Worm (Caenorhabditis elegans) whole organism, L1 larva: ENCODE measurements around the gene let-716.

Experiments used
- C16A3.4 ChIP-seq: fragments of 150-350 bp; optimal IDR thresholded peaks from 2 replicates; lab custom pipeline; 2014; ENCODE audit warnings: missing biosample characterization, missing genetic modification characterization
- C34B4.2 ChIP-seq: sonication (generic microtip); optimal IDR thresholded peaks from 2 replicates; lab custom pipeline; 2017; ENCODE audit warnings: mild to moderate bottlenecking, missing genetic modification characterization, missing compliant biosample characterization
- F16B12.6 ChIP-seq: fragments of 150-350 bp; optimal IDR thresholded peaks from 2 replicates; lab custom pipeline; 2014; ENCODE audit warnings: missing biosample characterization, missing genetic modification characterization
- Y116A8C.19 ChIP-seq: sonication (generic microtip); optimal IDR thresholded peaks from 2 replicates; lab custom pipeline; 2016; ENCODE audit warnings: missing compliant biosample characterization, missing genetic modification characterization, borderline replicate concordance
- alr-1 ChIP-seq: fragments of 200-800 bp; sonication (Bioruptor generic); optimal IDR thresholded peaks from 2 replicates; lab custom pipeline; 2018; ENCODE audit warnings: borderline replicate concordance, mild to moderate bottlenecking, missing genetic modification characterization, missing compliant biosample characterization
- ama-1 ChIP-seq: fragments of 150-350 bp; optimal IDR thresholded peaks from 2 replicates; lab custom pipeline; 2014
- ceh-63 ChIP-seq: fragments of 200-800 bp; sonication (Bioruptor generic); optimal IDR thresholded peaks from 2 replicates; lab custom pipeline; 2018; ENCODE audit warnings: mild to moderate bottlenecking, missing genetic modification characterization, missing compliant biosample characterization
- ceh-8 ChIP-seq: fragments of 200-800 bp; sonication (Bioruptor generic); optimal IDR thresholded peaks from 2 replicates; lab custom pipeline; 2018; ENCODE audit warnings: mild to moderate bottlenecking, missing genetic modification characterization, moderate library complexity, missing compliant biosample characterization
- ceh-82 ChIP-seq, 3 experiments: fragments of 150-350 bp in 1 of 3; sonication (generic microtip) in 2 of 3; optimal IDR thresholded peaks; 2 replicates each; lab custom pipeline; 2014 to 2017; ENCODE audit warnings: missing biosample characterization in 3 of 3, missing genetic modification characterization in 3 of 3
- ceh-88 ChIP-seq: fragments of 200-800 bp; sonication (Bioruptor generic); IDR thresholded peaks from 2 replicates; pipeline ENCODE4 v1.3.6; 2022; ENCODE audit warnings: missing genetic modification characterization, missing compliant biosample characterization
- ceh-90 ChIP-seq: sonication (generic microtip); optimal IDR thresholded peaks from 2 replicates; lab custom pipeline; 2016; ENCODE audit warnings: missing genetic modification characterization, missing compliant biosample characterization
- ces-1 ChIP-seq: fragments of 150-350 bp; optimal IDR thresholded peaks from 2 replicates; lab custom pipeline; 2014; ENCODE audit warnings: missing biosample characterization, missing genetic modification reagents, missing genetic modification characterization
- dpl-1 ChIP-seq, 3 experiments: fragments of 150-350 bp in 2 of 3; sonication (generic microtip) in 1 of 3; optimal IDR thresholded peaks; 2 replicates each; lab custom pipeline; 2014 to 2017; ENCODE audit warnings: missing biosample characterization in 3 of 3, missing genetic modification characterization in 3 of 3, missing genetic modification reagents in 3 of 3
- dsc-1 ChIP-seq: sonication (generic microtip); optimal IDR thresholded peaks from 2 replicates; lab custom pipeline; 2016; ENCODE audit warnings: mild to moderate bottlenecking, missing genetic modification characterization, missing compliant biosample characterization
- egl-13 ChIP-seq: sonication (generic microtip); optimal IDR thresholded peaks from 2 replicates; lab custom pipeline; 2016; ENCODE audit warnings: missing genotype, missing genetic modification reagents, missing genetic modification characterization, missing compliant biosample characterization
- egl-27 ChIP-seq, 2 experiments: fragments of 150-350 bp in 1 of 2; sonication (generic microtip); optimal IDR thresholded peaks; 3 replicates each; lab custom pipeline; 2017 to 2018; ENCODE audit warnings: missing biosample characterization in 2 of 2, missing genetic modification characterization in 2 of 2, missing genetic modification reagents in 2 of 2
- elt-2 ChIP-seq: sonication (generic microtip); optimal IDR thresholded peaks from 2 replicates; lab custom pipeline; 2016; ENCODE audit warnings: missing genetic modification characterization, mild to moderate bottlenecking, inconsistent platforms, missing compliant biosample characterization, missing genetic modification reagents
- elt-3 ChIP-seq, 6 experiments: fragments of 150-350 bp in 1 of 6; sonication (generic microtip); optimal IDR thresholded peaks; 2 replicates each; lab custom pipeline; 2017 to 2018; ENCODE audit warnings: missing biosample characterization in 6 of 6, missing genetic modification characterization in 6 of 6, inconsistent platforms in 1 of 6
- fkh-4 ChIP-seq: sonication (generic microtip); optimal IDR thresholded peaks from 2 replicates; lab custom pipeline; 2016; ENCODE audit warnings: missing compliant biosample characterization, missing genetic modification characterization, borderline replicate concordance
- fkh-8 ChIP-seq: sonication (generic microtip); optimal IDR thresholded peaks from 2 replicates; lab custom pipeline; 2016; ENCODE audit warnings: mild to moderate bottlenecking, missing genetic modification characterization, missing compliant biosample characterization
- grh-1 ChIP-seq: fragments of 200-800 bp; sonication (Bioruptor generic); IDR thresholded peaks from 2 replicates; pipeline ENCODE4 v1.3.6; 2022; ENCODE audit warnings: missing genetic modification reagents, missing genetic modification characterization, missing compliant biosample characterization
- hpl-2 ChIP-seq: fragments of 150-350 bp; optimal IDR thresholded peaks from 2 replicates; lab custom pipeline; 2014; ENCODE audit warnings: missing biosample characterization, missing genetic modification reagents, missing genetic modification characterization
- lin-13 ChIP-seq: fragments of 150-350 bp; optimal IDR thresholded peaks from 2 replicates; lab custom pipeline; 2014; ENCODE audit warnings: missing biosample characterization, missing genetic modification reagents, missing genetic modification characterization
- lin-14 ChIP-seq: fragments of 200-800 bp; sonication (Bioruptor generic); optimal IDR thresholded peaks from 2 replicates; lab custom pipeline; 2018; ENCODE audit warnings: mild to moderate bottlenecking, missing genetic modification characterization, moderate library complexity, missing compliant biosample characterization
- lin-15B ChIP-seq: fragments of 150-350 bp; sonication (generic microtip); optimal IDR thresholded peaks from 3 replicates; lab custom pipeline; 2014; ENCODE audit warnings: missing biosample characterization, missing genetic modification characterization
- lin-35 ChIP-seq, 2 experiments: fragments of 150-350 bp; optimal IDR thresholded peaks; 2 replicates each; lab custom pipeline; 2014; ENCODE audit warnings: missing biosample characterization in 2 of 2, missing genetic modification characterization in 2 of 2, missing genetic modification reagents in 2 of 2
- lir-3 ChIP-seq: sonication (generic microtip); optimal IDR thresholded peaks from 2 replicates; lab custom pipeline; 2016; ENCODE audit warnings: mild to moderate bottlenecking, missing genetic modification characterization, moderate library complexity, missing compliant biosample characterization; ENCODE audit not compliant: poor library complexity
- lsy-2 ChIP-seq, 2 experiments: fragments of 150-350 bp; optimal IDR thresholded peaks; 2 replicates each; lab custom pipeline; 2014; ENCODE audit warnings: missing biosample characterization in 2 of 2, missing genetic modification characterization in 2 of 2
- mab-9 ChIP-seq: fragments of 200-800 bp; sonication (Bioruptor generic); IDR thresholded peaks from 2 replicates; pipeline ENCODE4 v1.3.6; 2022; ENCODE audit warnings: missing genetic modification reagents, missing genetic modification characterization, missing compliant biosample characterization
- mdl-1 ChIP-seq, 2 experiments: fragments of 150-350 bp; optimal IDR thresholded peaks; 2 replicates each; lab custom pipeline; 2014 to 2017; ENCODE audit warnings: missing biosample characterization in 2 of 2, missing genetic modification characterization in 2 of 2, inconsistent platforms in 1 of 2
- mef-2 ChIP-seq: fragments of 150-350 bp; optimal IDR thresholded peaks from 2 replicates; lab custom pipeline; 2014; ENCODE audit warnings: missing biosample characterization, missing genetic modification characterization
- nhr-11 ChIP-seq: fragments of 150-350 bp; optimal IDR thresholded peaks from 2 replicates; lab custom pipeline; 2014; ENCODE audit warnings: missing biosample characterization, missing genetic modification characterization
- nhr-12 ChIP-seq: sonication (generic microtip); optimal IDR thresholded peaks from 2 replicates; lab custom pipeline; 2017; ENCODE audit warnings: missing biosample characterization, missing genetic modification characterization
- nhr-237 ChIP-seq: fragments of 150-350 bp; optimal IDR thresholded peaks from 2 replicates; lab custom pipeline; 2014; ENCODE audit warnings: missing biosample characterization, missing genetic modification characterization
- nhr-28 ChIP-seq: fragments of 150-350 bp; optimal IDR thresholded peaks from 2 replicates; lab custom pipeline; 2014; ENCODE audit warnings: missing biosample characterization, missing genetic modification characterization
- nhr-47 ChIP-seq: sonication (generic microtip); optimal IDR thresholded peaks from 2 replicates; lab custom pipeline; 2016; ENCODE audit warnings: mild to moderate bottlenecking, missing genetic modification characterization, moderate library complexity, missing compliant biosample characterization
- nhr-77 ChIP-seq: fragments of 150-350 bp; optimal IDR thresholded peaks from 2 replicates; lab custom pipeline; 2014; ENCODE audit warnings: missing biosample characterization, missing genetic modification characterization
- nhr-84 ChIP-seq: sonication (generic microtip); optimal IDR thresholded peaks from 2 replicates; lab custom pipeline; 2017; ENCODE audit warnings: missing biosample characterization, missing genetic modification characterization
- nhr-85 ChIP-seq: sonication (generic microtip); peaks from one replicate; lab custom pipeline; 2016; ENCODE audit warnings: missing genetic modification characterization, inconsistent platforms, missing compliant biosample characterization
- pag-3 ChIP-seq: sonication (generic microtip); optimal IDR thresholded peaks from 2 replicates; lab custom pipeline; 2017; ENCODE audit warnings: missing genetic modification characterization, mild to moderate bottlenecking, missing compliant biosample characterization, antibody characterized with exemption, borderline replicate concordance; ENCODE audit not compliant: insufficient read depth
- snpc-4 ChIP-seq: fragments of 150-350 bp; optimal IDR thresholded peaks from 2 replicates; lab custom pipeline; 2014; ENCODE audit warnings: missing biosample characterization, missing genetic modification characterization
- snu-23 ChIP-seq: sonication (generic microtip); optimal IDR thresholded peaks from 2 replicates; lab custom pipeline; 2016; ENCODE audit warnings: missing genetic modification characterization, missing compliant biosample characterization
- sox-4 ChIP-seq: sonication (generic microtip); optimal IDR thresholded peaks from 2 replicates; lab custom pipeline; 2016; ENCODE audit warnings: missing genetic modification characterization, missing compliant biosample characterization
- sup-37 ChIP-seq: fragments of 200-800 bp; sonication (Bioruptor generic); optimal IDR thresholded peaks from 2 replicates; lab custom pipeline; 2018; ENCODE audit warnings: mild to moderate bottlenecking, missing genetic modification characterization, missing compliant biosample characterization
- tbx-2 ChIP-seq: sonication (generic microtip); optimal IDR thresholded peaks from 2 replicates; lab custom pipeline; 2016; ENCODE audit warnings: missing genetic modification characterization, missing compliant biosample characterization
- tlp-1 ChIP-seq: fragments of 150-350 bp; optimal IDR thresholded peaks from 2 replicates; lab custom pipeline; 2014; ENCODE audit warnings: missing biosample characterization, missing genetic modification characterization
- unc-130 ChIP-seq: fragments of 150-350 bp; optimal IDR thresholded peaks from 2 replicates; lab custom pipeline; 2017; ENCODE audit warnings: missing biosample characterization, missing genetic modification characterization, inconsistent platforms
- unc-30 ChIP-seq: sonication (generic microtip); optimal IDR thresholded peaks from 2 replicates; lab custom pipeline; 2017; ENCODE audit warnings: missing biosample characterization, missing genetic modification characterization
- unc-98 ChIP-seq: fragments of 200-800 bp; sonication (Bioruptor generic); IDR thresholded peaks from 2 replicates; pipeline ENCODE4 v1.3.6; 2022; ENCODE audit warnings: missing genetic modification characterization, missing compliant biosample characterization
- vab-15 ChIP-seq: sonication (generic microtip); optimal IDR thresholded peaks from 2 replicates; lab custom pipeline; 2017; ENCODE audit warnings: missing genotype, mild to moderate bottlenecking, missing genetic modification characterization, missing compliant biosample characterization
- xbp-1 ChIP-seq: sonication (generic microtip); optimal IDR thresholded peaks from 2 replicates; lab custom pipeline; 2016; ENCODE audit warnings: missing genetic modification characterization, missing compliant biosample characterization
- zag-1 ChIP-seq: fragments of 150-350 bp; optimal IDR thresholded peaks from 2 replicates; lab custom pipeline; 2014; ENCODE audit warnings: missing biosample characterization, missing genetic modification characterization
- zip-4 ChIP-seq: fragments of 200-800 bp; sonication (Bioruptor generic); optimal IDR thresholded peaks from 2 replicates; lab custom pipeline; 2018; ENCODE audit warnings: mild to moderate bottlenecking, missing genetic modification characterization, moderate library complexity, missing compliant biosample characterization

Gene let-716

DNA sequence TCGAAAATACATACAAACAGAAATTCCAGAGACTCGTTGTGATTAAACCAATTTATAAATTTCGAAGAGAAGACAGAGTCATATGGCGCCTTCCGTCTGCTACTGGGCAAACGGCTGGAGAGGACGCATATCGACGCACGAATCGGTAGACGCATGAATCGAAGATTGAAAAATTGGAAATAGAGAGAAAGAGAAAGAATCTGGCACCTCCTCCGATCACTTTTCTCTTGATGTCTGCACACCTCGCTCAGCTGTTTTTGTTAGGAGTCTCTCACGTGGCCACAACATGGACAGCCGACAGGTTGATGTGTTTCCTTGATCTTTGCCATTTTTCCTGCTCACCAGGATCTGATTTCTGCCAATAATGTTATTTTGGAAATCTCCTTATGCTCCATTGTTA lies 23.2 kb upstream of the let-716 start:
- peak; percentile 55 for TF ChIP-seq nhr-47 (tag; lab: Kevin White, UChicago)
- peak; percentile 26 for TF ChIP-seq lir-3 (tag; lab: Kevin White, UChicago)
- no peak for TF ChIP-seq nhr-28
- TF ChIP-seq C16A3.4 = no peak
- peak in 1 of 6 experiments; percentile 3 for TF ChIP-seq elt-3 (tag; optimal IDR thresholded peaks at IDR 0.05; lab: Kevin White, UChicago)
- TF ChIP-seq tbx-2 (tag; lab: Kevin White, UChicago) = peak; percentile 42
- peak; percentile 54; the same call in 1 of the 2 replicates for TF ChIP-seq grh-1 (GFP tag; lab: Robert Waterston, UW)
- TF ChIP-seq pag-3 = no peak
- peak; percentile 57 for TF ChIP-seq dsc-1 (tag; lab: Kevin White, UChicago)
- no peak for TF ChIP-seq sup-37 (GFP tag; lab: Kevin White, UChicago)
- TF ChIP-seq ceh-88 (GFP tag; lab: Robert Waterston, UW) = no peak
- peak; percentile 91 for TF ChIP-seq lin-14 (GFP tag; lab: Kevin White, UChicago)
- no peak for TF ChIP-seq unc-30 (tag; lab: Kevin White, UChicago)
- no peak for TF ChIP-seq sox-4 (tag; lab: Kevin White, UChicago)
- TF ChIP-seq ama-1 = no peak
- TF ChIP-seq snu-23 (GFP tag; lab: Kevin White, UChicago) = peak; percentile 74
- no peak for TF ChIP-seq elt-2 (tag; lab: Kevin White, UChicago)
- no peak for TF ChIP-seq fkh-4 (tag; lab: Kevin White, UChicago)
- TF ChIP-seq tlp-1 (tag; lab: Kevin White, UChicago) = no peak
- no peak for TF ChIP-seq C34B4.2 (tag; lab: Kevin White, UChicago)
- no peak for TF ChIP-seq alr-1 (tag; lab: Kevin White, UChicago)
- TF ChIP-seq ces-1 (GFP tag; lab: Kevin White, UChicago) = no peak
- peak in 1 of 2 experiments; percentile 85 for TF ChIP-seq mdl-1 (tag; optimal IDR thresholded peaks at IDR 0.05; lab: Kevin White, UChicago)
- no peak for TF ChIP-seq mab-9
- TF ChIP-seq fkh-8 (tag; lab: Kevin White, UChicago) = no peak
- no peak for TF ChIP-seq zag-1
- no peak for TF ChIP-seq nhr-237 (tag; lab: Kevin White, UChicago)
- no peak for TF ChIP-seq F16B12.6 (tag; lab: Kevin White, UChicago)
- TF ChIP-seq nhr-77 (tag; lab: Kevin White, UChicago) = no peak
- no peak for TF ChIP-seq nhr-11
- TF ChIP-seq hpl-2 (GFP tag; lab: Kevin White, UChicago) = no peak
- no peak for TF ChIP-seq egl-13 (tag; lab: Kevin White, UChicago)
- TF ChIP-seq dpl-1 (GFP tag; optimal IDR thresholded peaks at IDR 0.05; lab: Kevin White, UChicago) = peak in 1 of 3 experiments; percentile 28
- TF ChIP-seq ceh-82 (tag; optimal IDR thresholded peaks at IDR 0.05; lab: Kevin White, UChicago) = no peak
- TF ChIP-seq nhr-84 = no peak
- no peak for TF ChIP-seq ceh-90
- TF ChIP-seq zip-4 (GFP tag; lab: Kevin White, UChicago) = no peak
- no peak for TF ChIP-seq xbp-1 (tag; lab: Kevin White, UChicago)
- peak; percentile 53 to 65 for TF ChIP-seq lsy-2 (tag; optimal IDR thresholded peaks at IDR 0.05; lab: Kevin White, UChicago)
- no peak for TF ChIP-seq mef-2 (tag; lab: Kevin White, UChicago)
- TF ChIP-seq ceh-8 = no peak
- peak in 1 of 2 experiments; percentile 1 for TF ChIP-seq egl-27 (tag; optimal IDR thresholded peaks at IDR 0.05; lab: Kevin White, UChicago)
- peak; percentile 97 for TF ChIP-seq nhr-85 (tag; lab: Kevin White, UChicago)
- TF ChIP-seq ceh-63 = no peak
- no peak for TF ChIP-seq vab-15 (tag; lab: Kevin White, UChicago)
- peak; percentile 50 for TF ChIP-seq lin-13 (GFP tag; lab: Kevin White, UChicago)
- no peak for TF ChIP-seq unc-98
- no peak for TF ChIP-seq Y116A8C.19 (tag; lab: Kevin White, UChicago)
- TF ChIP-seq lin-35 (GFP tag; optimal IDR thresholded peaks at IDR 0.05; lab: Kevin White, UChicago) = peak; percentile 28 to 58
- peak; percentile 65 for TF ChIP-seq unc-130 (tag; lab: Kevin White, UChicago)
- no peak for TF ChIP-seq nhr-12 (tag; lab: Kevin White, UChicago)
- no peak for TF ChIP-seq lin-15B (tag; lab: Kevin White, UChicago)
- no peak for TF ChIP-seq snpc-4 (tag; lab: Kevin White, UChicago)
